Worm (Caenorhabditis elegans) whole organism, young adult: ENCODE measurements around the gene clec-25.

Source experiments
- Y95B8A.8 ChIP-seq: fragments of 200-800 bp; sonication (Bioruptor generic); IDR thresholded peaks from 2 replicates; pipeline ENCODE4 v1.3.6; 2022; ENCODE audit warnings: missing genetic modification reagents, missing genetic modification characterization, missing compliant biosample characterization
- dpl-1 ChIP-seq: fragments of 150-350 bp; optimal IDR thresholded peaks from 2 replicates; lab custom pipeline; 2014; ENCODE audit warnings: missing biosample characterization, missing genetic modification reagents, missing genetic modification characterization
- mes-4 ChIP-seq: sonication (generic microtip); optimal IDR thresholded peaks from 2 replicates; lab custom pipeline; 2016; ENCODE audit warnings: missing genotype, missing genetic modification characterization, missing compliant biosample characterization
- pbrm-1 ChIP-seq: fragments of 200-800 bp; sonication (Bioruptor generic); IDR thresholded peaks from 2 replicates; pipeline ENCODE4 v1.3.6; 2022; ENCODE audit warnings: missing genetic modification reagents, missing genetic modification characterization, missing compliant biosample characterization
- snpc-1.1 ChIP-seq: sonication (generic microtip); optimal IDR thresholded peaks from 2 replicates; lab custom pipeline; 2017; ENCODE audit warnings: missing genetic modification characterization, mild to moderate bottlenecking, missing compliant biosample characterization, antibody characterized with exemption, moderate library complexity, missing genotype, missing genetic modification reagents; ENCODE audit not compliant: insufficient read depth
- unc-62 ChIP-seq: fragments of 150-350 bp; optimal IDR thresholded peaks from 2 replicates; lab custom pipeline; 2014; ENCODE audit warnings: missing biosample characterization, missing genetic modification reagents, missing genetic modification characterization

DNA sequence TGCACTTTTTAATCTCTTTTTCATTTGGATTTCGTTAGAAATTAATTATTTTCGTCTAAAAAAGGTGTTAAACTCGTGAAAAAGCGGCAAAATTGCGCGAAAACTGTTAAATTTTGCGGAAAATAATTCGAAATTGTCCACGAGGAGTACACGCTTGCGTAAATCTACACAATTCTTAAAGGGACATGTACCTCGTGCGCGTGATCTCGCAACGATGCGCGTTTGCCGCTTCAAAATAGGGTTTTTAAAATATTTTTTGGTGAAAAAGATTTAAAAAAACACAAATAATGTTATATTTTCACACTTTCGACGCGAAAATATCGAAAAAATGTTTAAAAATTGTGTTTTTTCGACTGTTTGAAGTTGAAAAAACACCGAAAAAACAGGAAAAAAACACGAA, 49.7 kb upstream of the clec-25 start:
- TF ChIP-seq unc-62 (GFP tag; lab: Kevin White, UChicago) (no peak), dpl-1 (GFP tag; lab: Kevin White, UChicago) (peak; percentile 35), snpc-1.1 (no peak), Y95B8A.8 (GFP tag; lab: Robert Waterston, UW) (no peak), pbrm-1 (GFP tag; lab: Robert Waterston, UW) (no peak), mes-4 (no peak)
